Fruit fly (Drosophila melanogaster): ENCODE results near the gene CG17959.

dm6 chrX:2993098-2993773 lies 46.3 kb downstream of the CG17959 start:
- TF ChIP-seq OdsH (GFP tag; optimal IDR thresholded peaks at IDR 0.05) (no peak), brk (GFP tag; optimal IDR thresholded peaks at IDR 0.05) (no peak), Sp1 (GFP tag; optimal IDR thresholded peaks at IDR 0.05) (no peak), br (GFP tag; optimal IDR thresholded peaks at IDR 0.05) (no peak), dl (GFP tag; optimal IDR thresholded peaks at IDR 0.05; ENCODE audit: insufficient read depth in 1 of 2, partially characterized antibody in 2 of 2) (no peak), ey (GFP tag; optimal IDR thresholded peaks at IDR 0.05) (no peak)

Data from whole organism, wandering third instar larva.